Worm (Caenorhabditis elegans): ENCODE results near the gene malt-1.

The malt-1 gene

ce11 chrII:6951250-6951806 is at the start of gene malt-1, which contains the start of gene ceh-38 (continued):
- TF ChIP-seq hlh-30 (tag; optimal IDR thresholded peaks at IDR 0.05; ENCODE audit: insufficient read depth) (peak; percentile 99), madf-9 (GFP tag; conservative IDR thresholded peaks at IDR 0.05) (0 out of 2 replicates have a peak, but pooled peaks have one; percentile 34), fos-1 (tag; optimal IDR thresholded peaks at IDR 0.05) (peak; percentile 43), lin-1 (GFP tag; IDR thresholded peaks at IDR 0.05) (peak; percentile 47; the same call in 1 of the 2 replicates), ztf-11 (tag; optimal IDR thresholded peaks at IDR 0.05) (no peak), ceh-82 (tag; optimal IDR thresholded peaks at IDR 0.05) (no peak), nhr-25 (tag; optimal IDR thresholded peaks at IDR 0.05; ENCODE audit: borderline replicate concordance, insufficient read depth) (peak; percentile 81), F49E8.2 (tag; optimal IDR thresholded peaks at IDR 0.05; ENCODE audit: borderline replicate concordance) (no peak), set-16 (GFP tag; IDR thresholded peaks at IDR 0.05) (no peak), unc-39 (tag; optimal IDR thresholded peaks at IDR 0.05) (no peak), snpc-4 (tag; optimal IDR thresholded peaks at IDR 0.05) (peak; percentile 72), nhr-48 (tag; optimal IDR thresholded peaks at IDR 0.05) (peak; percentile 83), mdl-1 (tag; optimal IDR thresholded peaks at IDR 0.05) (peak; percentile 54 to 98), aly-2 (tag; optimal IDR thresholded peaks at IDR 0.05) (no peak), ZK546.5 (tag; optimal IDR thresholded peaks at IDR 0.05) (peak in 1 of 2 experiments; percentile 60), ceh-20 (GFP tag; IDR thresholded peaks at IDR 0.05) (peak; percentile 88), lin-15B (tag; optimal IDR thresholded peaks at IDR 0.05) (peak; percentile 27), Y75B8A.6 (GFP tag; IDR thresholded peaks at IDR 0.05) (no peak), madf-5 (GFP tag; IDR thresholded peaks at IDR 0.05) (no peak), nhr-102 (tag; optimal IDR thresholded peaks at IDR 0.05) (peak; percentile 78), nhr-111 (GFP tag; optimal IDR thresholded peaks at IDR 0.05) (no peak), rbr-2 (tag; optimal IDR thresholded peaks at IDR 0.05) (peak; percentile 96), tag-97 (GFP tag; IDR thresholded peaks at IDR 0.05) (no peak), egl-27 (tag; optimal IDR thresholded peaks at IDR 0.05) (no peak), dmd-9 (GFP tag; IDR thresholded peaks at IDR 0.05) (no peak), lin-13 (GFP tag; optimal IDR thresholded peaks at IDR 0.05) (peak; percentile 88), F44E2.7 (GFP tag; IDR thresholded peaks at IDR 0.05) (0 out of 2 replicates have a peak, but pooled peaks have one; percentile 15), snpc-1.2 (GFP tag; IDR thresholded peaks at IDR 0.05) (no peak), pha-4 (GFP tag; IDR thresholded peaks at IDR 0.05) (peak; percentile 64), pha-4 (tag; optimal IDR thresholded peaks at IDR 0.05) (no peak), lin-29 (GFP tag; IDR thresholded peaks at IDR 0.05) (peak; percentile 34; the same call in 1 of the 2 replicates), mxl-3 (GFP tag; optimal IDR thresholded peaks at IDR 0.05) (peak; percentile 93), mes-2 (tag; optimal IDR thresholded peaks at IDR 0.05; ENCODE audit: poor library complexity, severe bottlenecking) (peak; percentile 95), lin-38 (GFP tag; IDR thresholded peaks at IDR 0.05) (peak; percentile 73), zip-11 (GFP tag; IDR thresholded peaks at IDR 0.05) (no peak), cey-2 (tag; optimal IDR thresholded peaks at IDR 0.05; ENCODE audit: borderline replicate concordance, insufficient read depth) (peak; percentile 52), T20F7.1 (GFP tag; optimal IDR thresholded peaks at IDR 0.05) (peak; percentile 88), spr-3 (GFP tag; optimal IDR thresholded peaks at IDR 0.05) (peak; percentile 12), ztf-7 (tag; optimal IDR thresholded peaks at IDR 0.05) (peak; percentile 77), jun-1 (tag; optimal IDR thresholded peaks at IDR 0.05) (peak; percentile 81), F37D6.2 (tag; optimal IDR thresholded peaks at IDR 0.05) (peak; percentile 90), aha-1 (tag) (peak; percentile 92), duxl-1 (tag; optimal IDR thresholded peaks at IDR 0.05; ENCODE audit: poor library complexity) (peak; percentile 89), nhr-28 (tag; optimal IDR thresholded peaks at IDR 0.05) (peak; percentile 97), php-3 (GFP tag; IDR thresholded peaks at IDR 0.05) (peak; percentile 82), zip-2 (tag; optimal IDR thresholded peaks at IDR 0.05) (peak; percentile 77), lir-3 (tag; optimal IDR thresholded peaks at IDR 0.05) (no peak), nhr-76 (tag; optimal IDR thresholded peaks at IDR 0.05) (no peak), D1046.2 (GFP tag; IDR thresholded peaks at IDR 0.05) (no peak), sdz-12 (GFP tag; optimal IDR thresholded peaks at IDR 0.05) (no peak)

Measured in whole organism, L4 larva.